Worm (Caenorhabditis elegans): ENCODE measurements around the gene ran-5.

The ran-5 gene

ce11 chrII:6055927-6056326 is 8.0 kb downstream of the ran-5 start, which contains the start of gene R12C12.7 (continued):
- no peak for TF ChIP-seq daf-16 (GFP tag; optimal IDR thresholded peaks at IDR 0.05)
- peak; percentile 4 for TF ChIP-seq daf-16 (tag; optimal IDR thresholded peaks at IDR 0.05)
- no peak for TF ChIP-seq F37D6.2 (tag; optimal IDR thresholded peaks at IDR 0.05)
- TF ChIP-seq saeg-2 (GFP tag; IDR thresholded peaks at IDR 0.05), result no peak

ce11 chrII:6061495-6061894 is 13.6 kb downstream of the ran-5 start:
- TF ChIP-seq unc-62 (GFP tag; optimal IDR thresholded peaks at IDR 0.05 in 1 of 2) (peak in 1 of 2 experiments; percentile 86), unc-62 (tag; optimal IDR thresholded peaks at IDR 0.05) (no peak), nhr-48 (tag; optimal IDR thresholded peaks at IDR 0.05) (peak; percentile 48), nhr-10 (tag; optimal IDR thresholded peaks at IDR 0.05) (no peak), snpc-4 (tag; optimal IDR thresholded peaks at IDR 0.05) (no peak), dmd-9 (GFP tag; IDR thresholded peaks at IDR 0.05) (peak; percentile 91), unc-130 (GFP tag; optimal IDR thresholded peaks at IDR 0.05) (peak; percentile 90), nhr-102 (tag; optimal IDR thresholded peaks at IDR 0.05) (peak; percentile 52), F44E2.7 (GFP tag; IDR thresholded peaks at IDR 0.05) (no peak), F10B5.3 (tag; optimal IDR thresholded peaks at IDR 0.05) (peak; percentile 11), jun-1 (tag; optimal IDR thresholded peaks at IDR 0.05) (no peak), duxl-1 (tag; optimal IDR thresholded peaks at IDR 0.05; ENCODE audit: poor library complexity) (peak; percentile 71), tra-1 (GFP tag; IDR thresholded peaks at IDR 0.05) (peak; percentile 66; the same call in 1 of the 2 replicates), madf-9 (GFP tag; conservative IDR thresholded peaks at IDR 0.05) (peak; percentile 62), daf-8 (GFP tag; IDR thresholded peaks at IDR 0.05) (no peak), nhr-77 (tag; optimal IDR thresholded peaks at IDR 0.05) (no peak), hlh-11 (tag; optimal IDR thresholded peaks at IDR 0.05) (peak; percentile 21), ceh-44 (GFP tag; IDR thresholded peaks at IDR 0.05) (no peak), Y48G9A.11 (GFP tag; IDR thresholded peaks at IDR 0.05) (0 out of 2 replicates have a peak, but pooled peaks have one; percentile 44), hmg-1.1 (GFP tag; IDR thresholded peaks at IDR 0.05) (peak; percentile 50; the same call in 1 of the 2 replicates), hlh-30 (tag; optimal IDR thresholded peaks at IDR 0.05; ENCODE audit: insufficient read depth) (peak; percentile 63), vab-7 (GFP tag; IDR thresholded peaks at IDR 0.05) (no peak), saeg-2 (GFP tag; IDR thresholded peaks at IDR 0.05) (no peak), fos-1 (tag; optimal IDR thresholded peaks at IDR 0.05) (no peak), dmd-6 (GFP tag; IDR thresholded peaks at IDR 0.05) (peak; percentile 64), ZK337.2 (GFP tag; IDR thresholded peaks at IDR 0.05) (peak; percentile 92), hif-1 (tag; optimal IDR thresholded peaks at IDR 0.05) (peak in 1 of 2 experiments; percentile 88), mes-2 (tag; optimal IDR thresholded peaks at IDR 0.05; ENCODE audit: poor library complexity, severe bottlenecking) (peak; percentile 99), nhr-6 (tag; optimal IDR thresholded peaks at IDR 0.05) (peak; percentile 51), F37D6.2 (tag; optimal IDR thresholded peaks at IDR 0.05) (peak; percentile 35), ctbp-1 (GFP tag; IDR thresholded peaks at IDR 0.05) (0 out of 2 replicates have a peak, but pooled peaks have one; percentile 51), nhr-76 (tag; optimal IDR thresholded peaks at IDR 0.05) (no peak), T20F7.1 (GFP tag; optimal IDR thresholded peaks at IDR 0.05) (peak; percentile 51), F49E8.2 (tag; optimal IDR thresholded peaks at IDR 0.05; ENCODE audit: borderline replicate concordance) (no peak), rbr-2 (tag; optimal IDR thresholded peaks at IDR 0.05) (peak; percentile 52), dpl-1 (GFP tag; optimal IDR thresholded peaks at IDR 0.05) (peak; percentile 98), mxl-3 (GFP tag; optimal IDR thresholded peaks at IDR 0.05) (peak; percentile 45), aha-1 (tag) (peak; percentile 95), tag-97 (GFP tag; IDR thresholded peaks at IDR 0.05) (no peak), nhr-28 (tag; optimal IDR thresholded peaks at IDR 0.05) (peak; percentile 28), T26A8.4 (GFP tag; IDR thresholded peaks at IDR 0.05) (0 out of 2 replicates have a peak, but pooled peaks have one; percentile 19)
